Fruit fly (Drosophila melanogaster): ENCODE measurements around the gene Hmgcl.

The Hmgcl gene

dm6 chr2L:7010513-7010912 is 50.3 kb downstream of the Hmgcl start:
- no peak for TF ChIP-seq noc (tag; optimal IDR thresholded peaks at IDR 0.05)

Data from whole organism, larva.